Fruit fly (Drosophila melanogaster): ENCODE results near the gene hoe1.

The hoe1 gene

dm6 chr2L:4967511-4967910 lies 35.3 kb upstream of the hoe1 start, which contains the start of gene eIF3i (continued):
- TF ChIP-seq fd3F (GFP tag; optimal IDR thresholded peaks at IDR 0.05): no peak
- TF ChIP-seq CG17385 (GFP tag; optimal IDR thresholded peaks at IDR 0.05): no peak
- peak; percentile 66 for TF ChIP-seq MESR4 (GFP tag; optimal IDR thresholded peaks at IDR 0.05)
- peak; percentile 6 for TF ChIP-seq CG8924 (tag; optimal IDR thresholded peaks at IDR 0.05)
- TF ChIP-seq PHDP (tag; optimal IDR thresholded peaks at IDR 0.05): no peak
- no peak for TF ChIP-seq gsb-n (tag; optimal IDR thresholded peaks at IDR 0.05)
- peak; percentile 1 for TF ChIP-seq phol (tag; optimal IDR thresholded peaks at IDR 0.05)
- peak; percentile 38 for TF ChIP-seq HmgZ (tag; optimal IDR thresholded peaks at IDR 0.05)
- peak; percentile 28 for TF ChIP-seq CG15479 (GFP tag; optimal IDR thresholded peaks at IDR 0.05)
- TF ChIP-seq CG8290 (GFP tag; optimal IDR thresholded peaks at IDR 0.05): no peak
- TF ChIP-seq CG8290 (tag; optimal IDR thresholded peaks at IDR 0.05): no peak
- no peak for TF ChIP-seq Fer2 (tag; optimal IDR thresholded peaks at IDR 0.05)
- TF ChIP-seq CG6854 (GFP tag; optimal IDR thresholded peaks at IDR 0.05): no peak
- TF ChIP-seq pzg (GFP tag; optimal IDR thresholded peaks at IDR 0.05): peak; percentile 55
- TF ChIP-seq Doc3 (GFP tag; IDR thresholded peaks at IDR 0.05; ENCODE audit: partially characterized antibody): no peak
- TF ChIP-seq Dref (GFP tag; IDR thresholded peaks at IDR 0.05): no peak
- no peak for TF ChIP-seq CG9609 (GFP tag; optimal IDR thresholded peaks at IDR 0.05)
- TF ChIP-seq CG8944 (GFP tag; optimal IDR thresholded peaks at IDR 0.05): no peak
- no peak for TF ChIP-seq her (GFP tag; optimal IDR thresholded peaks at IDR 0.05)
- TF ChIP-seq dm (GFP tag; optimal IDR thresholded peaks at IDR 0.05): peak; percentile 61
- TF ChIP-seq YL-1 (GFP tag; optimal IDR thresholded peaks at IDR 0.05): peak; percentile 51
- peak; percentile 11 for TF ChIP-seq stwl (tag; optimal IDR thresholded peaks at IDR 0.05)
- TF ChIP-seq Myb (GFP tag; optimal IDR thresholded peaks at IDR 0.05): peak; percentile 13
- no peak for TF ChIP-seq croc (GFP tag; conservative IDR thresholded peaks at IDR 0.05)
- TF ChIP-seq bigmax (GFP tag; optimal IDR thresholded peaks at IDR 0.05): peak; percentile 97
- no peak for TF ChIP-seq Tbp (GFP tag; optimal IDR thresholded peaks at IDR 0.05)
- TF ChIP-seq HHEX (GFP tag; optimal IDR thresholded peaks at IDR 0.05): no peak
- no peak for TF ChIP-seq pb (GFP tag; optimal IDR thresholded peaks at IDR 0.05)
- TF ChIP-seq exex (tag; optimal IDR thresholded peaks at IDR 0.05): no peak
- TF ChIP-seq CG15011 (GFP tag; optimal IDR thresholded peaks at IDR 0.05): no peak
- TF ChIP-seq wor (GFP tag; IDR thresholded peaks at IDR 0.05): no peak
- peak; percentile 18 for TF ChIP-seq Dp (GFP tag; optimal IDR thresholded peaks at IDR 0.05)
- TF ChIP-seq CG4617 (GFP tag; optimal IDR thresholded peaks at IDR 0.05; ENCODE audit: borderline replicate concordance): peak; percentile 54
- TF ChIP-seq ham (GFP tag; IDR thresholded peaks at IDR 0.05): no peak
- no peak for TF ChIP-seq CG4328 (GFP tag; optimal IDR thresholded peaks at IDR 0.05)
- no peak for TF ChIP-seq grn (GFP tag; optimal IDR thresholded peaks at IDR 0.05)
- no peak for TF ChIP-seq Xrp1 (GFP tag; IDR thresholded peaks at IDR 0.05)
- no peak for TF ChIP-seq CG2120 (GFP tag; optimal IDR thresholded peaks at IDR 0.05)
- peak; percentile 42; the same call in 1 of the 2 replicates for TF ChIP-seq MBD-R2 (GFP tag; IDR thresholded peaks at IDR 0.05)
- peak; percentile 77 for TF ChIP-seq gfzf (GFP tag; optimal IDR thresholded peaks at IDR 0.05)
- no peak for TF ChIP-seq schlank (tag; optimal IDR thresholded peaks at IDR 0.05)
- TF ChIP-seq ato (GFP tag; IDR thresholded peaks at IDR 0.05; ENCODE audit: partially characterized antibody): no peak

dm6 chr2L:4965923-4966322 lies 33.7 kb upstream of the hoe1 start:
- TF ChIP-seq CG7556 (GFP tag; optimal IDR thresholded peaks at IDR 0.05) (no peak), CG14710 (tag; optimal IDR thresholded peaks at IDR 0.05) (no peak), Awh (GFP tag; IDR thresholded peaks at IDR 0.05) (no peak), Ravus (GFP tag; IDR thresholded peaks at IDR 0.05) (no peak), Lim3 (GFP tag; IDR thresholded peaks at IDR 0.05) (no peak), Med (GFP tag) (peak; percentile 68), z (GFP tag; IDR thresholded peaks at IDR 0.05) (0 out of 3 replicates have a peak, but pooled peaks have one; percentile 57)

Data from whole organism, embryonic.